Worm (Caenorhabditis elegans) whole organism, mixed stage, embryonic: ENCODE results near the gene sea-2.

Experiments used
- M03D4.4 ChIP-seq: sonication (generic microtip); optimal IDR thresholded peaks from 2 replicates; lab custom pipeline; 2017; ENCODE audit warnings: mild to moderate bottlenecking, missing genetic modification characterization, missing compliant biosample characterization
- bed-3 ChIP-seq: fragments of 200-800 bp; sonication (Bioruptor generic); optimal IDR thresholded peaks from 3 replicates; lab custom pipeline; 2018; ENCODE audit warnings: mild to moderate bottlenecking, missing genetic modification characterization, moderate library complexity, missing compliant biosample characterization
- ceh-39 ChIP-seq: fragments of 150-350 bp; optimal IDR thresholded peaks from 2 replicates; lab custom pipeline; 2014; ENCODE audit warnings: missing biosample characterization, missing genetic modification characterization
- ceh-43 ChIP-seq: fragments of 200-800 bp; sonication (Bioruptor generic); optimal IDR thresholded peaks from 2 replicates; lab custom pipeline; 2018; ENCODE audit warnings: mild to moderate bottlenecking, missing genetic modification characterization, moderate library complexity, missing compliant biosample characterization
- ceh-83 ChIP-seq: fragments of 200-800 bp; sonication (Bioruptor generic); optimal IDR thresholded peaks from 2 replicates; lab custom pipeline; 2018; ENCODE audit warnings: mild to moderate bottlenecking, missing genetic modification characterization, missing compliant biosample characterization
- ces-1 ChIP-seq: fragments of 150-350 bp; optimal IDR thresholded peaks from 2 replicates; lab custom pipeline; 2014; ENCODE audit warnings: missing biosample characterization, missing genetic modification reagents, missing genetic modification characterization
- cnd-1 ChIP-seq: fragments of 200-800 bp; sonication (Bioruptor generic); optimal IDR thresholded peaks from 2 replicates; lab custom pipeline; 2018; ENCODE audit warnings: mild to moderate bottlenecking, missing genetic modification characterization, missing compliant biosample characterization
- drap-1 ChIP-seq: fragments of 200-800 bp; sonication (Bioruptor generic); optimal IDR thresholded peaks from 3 replicates; lab custom pipeline; 2018; ENCODE audit warnings: mild to moderate bottlenecking, missing genetic modification characterization, missing compliant biosample characterization
- elt-1 ChIP-seq: sonication (generic microtip); optimal IDR thresholded peaks from 2 replicates; lab custom pipeline; 2017; ENCODE audit warnings: missing genetic modification characterization, mild to moderate bottlenecking, missing compliant biosample characterization, antibody characterized with exemption, moderate library complexity, borderline replicate concordance; ENCODE audit not compliant: insufficient read depth
- elt-3 ChIP-seq: fragments of 150-350 bp; optimal IDR thresholded peaks from 2 replicates; lab custom pipeline; 2014; ENCODE audit warnings: missing biosample characterization, missing genetic modification characterization
- flh-1 ChIP-seq: fragments of 200-800 bp; sonication (Bioruptor generic); optimal IDR thresholded peaks from 2 replicates; lab custom pipeline; 2018; ENCODE audit warnings: mild to moderate bottlenecking, missing genetic modification characterization, moderate library complexity, missing compliant biosample characterization
- ham-2 ChIP-seq: fragments of 200-800 bp; sonication (Bioruptor generic); optimal IDR thresholded peaks from 2 replicates; lab custom pipeline; 2018; ENCODE audit warnings: mild to moderate bottlenecking, missing genetic modification characterization, missing compliant biosample characterization
- hlh-1 ChIP-seq: fragments of 150-350 bp; optimal IDR thresholded peaks from 2 replicates; lab custom pipeline; 2014; ENCODE audit warnings: missing biosample characterization, missing genetic modification reagents, missing genetic modification characterization
- lin-13 ChIP-seq: fragments of 150-350 bp; optimal IDR thresholded peaks from 2 replicates; lab custom pipeline; 2014; ENCODE audit warnings: missing biosample characterization, missing genetic modification characterization
- lin-32 ChIP-seq: fragments of 200-800 bp; sonication (Bioruptor generic); optimal IDR thresholded peaks from 2 replicates; lab custom pipeline; 2018; ENCODE audit warnings: mild to moderate bottlenecking, missing genetic modification characterization, missing compliant biosample characterization
- mab-5 ChIP-seq: fragments of 150-350 bp; optimal IDR thresholded peaks from 2 replicates; lab custom pipeline; 2014; ENCODE audit warnings: missing biosample characterization, missing genetic modification characterization
- mep-1 ChIP-seq: fragments of 150-350 bp; optimal IDR thresholded peaks from 2 replicates; lab custom pipeline; 2017; ENCODE audit warnings: missing biosample characterization, missing genetic modification reagents, missing genetic modification characterization, inconsistent platforms
- nhr-12 ChIP-seq: fragments of 150-350 bp; optimal IDR thresholded peaks from 2 replicates; lab custom pipeline; 2014; ENCODE audit warnings: missing biosample characterization, missing genetic modification characterization
- nhr-2 ChIP-seq: fragments of 150-350 bp; optimal IDR thresholded peaks from 2 replicates; lab custom pipeline; 2014; ENCODE audit warnings: missing biosample characterization, missing genetic modification characterization
- nhr-237 ChIP-seq: fragments of 150-350 bp; optimal IDR thresholded peaks from 2 replicates; lab custom pipeline; 2014; ENCODE audit warnings: missing biosample characterization, missing genetic modification characterization
- nhr-28 ChIP-seq: fragments of 150-350 bp; optimal IDR thresholded peaks from 2 replicates; lab custom pipeline; 2014; ENCODE audit warnings: missing biosample characterization, missing genetic modification characterization
- nhr-76 ChIP-seq: sonication (generic microtip); optimal IDR thresholded peaks from 2 replicates; lab custom pipeline; 2017; ENCODE audit warnings: missing biosample characterization, missing genetic modification characterization
- pha-4 ChIP-seq: fragments of 150-350 bp; optimal IDR thresholded peaks from 2 replicates; lab custom pipeline; 2018; ENCODE audit warnings: missing biosample characterization, missing genetic modification reagents, missing genetic modification characterization
- sem-2 ChIP-seq: fragments of 200-800 bp; sonication (Bioruptor generic); optimal IDR thresholded peaks from 2 replicates; lab custom pipeline; 2018; ENCODE audit warnings: mild to moderate bottlenecking, missing genetic modification characterization, missing compliant biosample characterization
- snpc-4 ChIP-seq: fragments of 150-350 bp; optimal IDR thresholded peaks from 2 replicates; lab custom pipeline; 2014; ENCODE audit warnings: missing biosample characterization, missing genetic modification characterization
- sptf-1 ChIP-seq: sonication (generic microtip); optimal IDR thresholded peaks from 2 replicates; lab custom pipeline; 2017; ENCODE audit warnings: mild to moderate bottlenecking, missing genetic modification characterization, moderate library complexity, missing compliant biosample characterization
- tbx-8 ChIP-seq: fragments of 200-800 bp; sonication (Bioruptor generic); optimal IDR thresholded peaks from 2 replicates; lab custom pipeline; 2018; ENCODE audit warnings: mild to moderate bottlenecking, missing genetic modification characterization, moderate library complexity, missing compliant biosample characterization
- unc-120 ChIP-seq: sonication (generic microtip); optimal IDR thresholded peaks from 2 replicates; lab custom pipeline; 2017; ENCODE audit warnings: missing genetic modification characterization, missing compliant biosample characterization; ENCODE audit not compliant: poor library complexity, severe bottlenecking
- unc-39 ChIP-seq: fragments of 150-350 bp; optimal IDR thresholded peaks from 2 replicates; lab custom pipeline; 2014; ENCODE audit warnings: missing biosample characterization, missing genetic modification characterization
- unc-62 ChIP-seq: fragments of 150-350 bp; optimal IDR thresholded peaks from 2 replicates; lab custom pipeline; 2014; ENCODE audit warnings: missing biosample characterization, missing genetic modification reagents, missing genetic modification characterization
- ztf-11 ChIP-seq: fragments of 150-350 bp; optimal IDR thresholded peaks from 2 replicates; lab custom pipeline; 2014; ENCODE audit warnings: missing biosample characterization, missing genetic modification characterization

Gene sea-2

DNA sequence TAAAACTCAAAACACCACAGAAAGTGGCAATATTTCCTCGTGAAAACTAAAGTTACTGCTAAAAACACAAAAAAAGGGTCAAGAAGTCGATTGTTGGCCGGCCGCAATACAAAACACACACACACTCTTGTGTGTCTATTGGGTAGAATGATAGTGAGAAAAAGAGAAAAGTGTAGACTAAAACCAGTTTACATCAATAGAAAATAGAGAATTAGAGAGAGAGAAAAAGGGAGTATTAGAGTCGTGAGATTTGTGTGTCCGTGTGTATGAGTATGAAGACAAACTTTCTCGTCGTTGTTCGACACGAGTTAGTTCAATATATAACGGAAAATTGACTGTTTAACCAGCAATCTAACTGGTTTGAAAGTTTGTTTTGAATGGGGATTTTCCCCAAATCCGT is 20.7 kb upstream of the sea-2 start:
- TF ChIP-seq nhr-2 (tag; lab: Kevin White, UChicago) (no peak), hlh-1 (tag; lab: Kevin White, UChicago) (no peak), snpc-4 (tag; lab: Kevin White, UChicago) (no peak), nhr-28 (tag; lab: Kevin White, UChicago) (no peak), flh-1 (no peak), pha-4 (no peak), mab-5 (tag; lab: Kevin White, UChicago) (no peak), nhr-237 (tag; lab: Kevin White, UChicago) (no peak), ham-2 (GFP tag; lab: Kevin White, UChicago) (no peak), nhr-12 (tag; lab: Kevin White, UChicago) (no peak), tbx-8 (GFP tag; lab: Kevin White, UChicago) (no peak), ceh-39 (no peak), M03D4.4 (tag; lab: Kevin White, UChicago) (no peak)

DNA sequence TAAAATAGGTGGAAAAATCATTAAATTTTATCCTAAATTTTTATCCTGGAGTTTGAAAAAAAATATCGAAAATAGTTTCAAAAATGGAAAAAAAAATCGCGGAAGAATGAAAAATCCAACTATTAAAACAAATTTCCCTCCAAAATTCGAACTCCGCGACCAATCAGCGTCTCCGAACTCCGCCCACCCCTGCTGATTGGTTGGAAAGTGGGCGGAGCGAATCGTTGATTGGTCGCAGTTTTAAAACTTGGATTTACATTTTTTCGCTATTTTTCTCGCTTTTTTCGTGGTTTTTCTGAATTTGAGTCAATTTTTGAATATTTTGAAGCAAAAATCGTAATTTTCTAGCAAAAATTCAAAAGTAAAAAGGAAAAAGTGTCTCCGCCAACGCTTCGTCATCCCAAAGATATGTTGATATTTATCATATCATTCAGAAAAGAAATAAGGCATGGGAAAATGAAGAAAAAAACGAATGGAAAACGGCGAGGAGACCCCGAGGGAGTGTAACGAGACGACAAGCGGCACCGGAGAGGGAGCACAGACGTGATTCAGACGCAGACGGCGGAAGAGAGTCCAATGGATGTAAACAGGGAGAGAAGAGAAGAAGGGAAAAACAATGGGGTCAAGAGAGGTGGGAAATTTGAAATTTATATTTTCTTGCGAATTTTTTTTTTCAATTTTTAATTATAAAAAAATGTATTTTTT is 19.5 kb upstream of the sea-2 start:
- TF ChIP-seq nhr-237 (tag; lab: Kevin White, UChicago) (no peak), mep-1 (tag; lab: Kevin White, UChicago) (peak; percentile 2), unc-39 (tag; lab: Kevin White, UChicago) (no peak), drap-1 (GFP tag; lab: Kevin White, UChicago) (no peak), nhr-2 (tag; lab: Kevin White, UChicago) (no peak), pha-4 (peak; percentile 70), snpc-4 (tag; lab: Kevin White, UChicago) (no peak), hlh-1 (tag; lab: Kevin White, UChicago) (peak; percentile 58), unc-62 (GFP tag; lab: Kevin White, UChicago) (peak; percentile 36), lin-13 (tag; lab: Kevin White, UChicago) (peak; percentile 38), ztf-11 (tag; lab: Kevin White, UChicago) (no peak), sptf-1 (tag; lab: Kevin White, UChicago) (no peak)
- TF ChIP-seq, all 35 proteins: peak for 5

DNA sequence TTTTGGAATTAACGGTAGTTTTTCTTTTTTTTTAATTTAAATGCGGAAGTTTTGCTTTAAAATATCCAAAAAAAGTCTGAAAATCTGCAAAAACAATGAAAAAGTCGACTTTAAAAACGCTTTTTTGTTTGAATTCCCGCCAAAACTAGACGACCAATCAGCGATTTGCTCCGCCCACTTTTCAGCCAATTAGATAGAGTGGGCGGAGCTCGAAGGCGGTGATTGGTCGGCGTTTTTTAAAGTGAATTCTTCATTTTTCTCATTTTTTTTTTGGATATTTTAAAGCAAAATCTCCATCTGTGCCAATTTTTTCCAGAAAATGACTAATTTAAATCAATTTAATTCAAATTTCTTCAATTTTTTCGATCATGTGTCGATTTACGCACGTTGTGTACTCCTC is 18.9 kb upstream of the sea-2 start:
- no peak for TF ChIP-seq ces-1 (GFP tag; lab: Kevin White, UChicago)
- TF ChIP-seq flh-1: no peak
- TF ChIP-seq ceh-43 (GFP tag; lab: Kevin White, UChicago): no peak
- TF ChIP-seq lin-13 (tag; lab: Kevin White, UChicago): no peak
- TF ChIP-seq lin-32 (GFP tag; lab: Kevin White, UChicago): no peak

DNA sequence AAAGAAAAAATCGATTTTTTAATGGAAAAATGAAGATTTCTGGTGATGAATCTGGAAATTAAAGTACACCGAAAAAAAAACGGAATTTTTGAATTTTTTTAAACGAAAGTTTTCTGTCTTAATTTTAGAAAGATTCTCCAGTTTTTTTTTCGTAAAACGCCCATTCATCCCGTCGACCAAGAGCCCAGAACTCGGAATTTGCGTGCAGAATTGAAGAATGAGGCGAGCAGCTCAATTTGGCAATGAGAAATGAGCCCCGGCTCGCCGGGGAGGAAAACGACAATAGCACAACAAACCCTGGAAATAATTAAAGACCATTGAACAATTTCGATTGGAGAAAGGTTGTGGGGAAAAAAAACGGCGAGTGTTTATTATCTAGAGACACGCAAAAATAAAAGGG is 18.4 kb upstream of the sea-2 start:
- TF ChIP-seq nhr-76 (tag; lab: Kevin White, UChicago) (no peak), ztf-11 (tag; lab: Kevin White, UChicago) (no peak)

DNA sequence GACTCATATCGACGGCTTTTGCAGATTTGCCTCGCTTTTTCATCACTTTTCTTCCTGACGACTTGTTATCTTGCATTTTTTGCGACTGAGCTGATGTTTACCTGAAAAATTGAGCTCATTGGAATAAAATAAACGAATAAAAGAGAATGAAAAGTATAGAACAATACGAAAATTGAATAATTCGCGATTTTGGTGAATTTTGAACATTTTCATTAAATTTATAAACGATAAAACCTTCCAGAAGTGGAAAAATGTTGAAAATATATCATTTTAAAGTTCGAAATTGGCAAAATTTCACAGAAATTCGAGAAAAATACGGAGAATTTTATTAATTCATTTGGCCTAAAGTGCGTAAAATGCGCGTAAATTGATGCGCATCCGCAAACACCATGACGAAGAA is 16.5 kb upstream of the sea-2 start, which contains the start of gene Y14H12B.2:
Y14H12B.2 (minus strand) TSS at position 101 of the 400 bp plus-strand sequence.
- TF ChIP-seq sem-2 (GFP tag; lab: Kevin White, UChicago) (no peak), mep-1 (tag; lab: Kevin White, UChicago) (no peak), drap-1 (GFP tag; lab: Kevin White, UChicago) (no peak), tbx-8 (GFP tag; lab: Kevin White, UChicago) (no peak), elt-3 (tag; lab: Kevin White, UChicago) (no peak), unc-62 (GFP tag; lab: Kevin White, UChicago) (no peak), nhr-28 (tag; lab: Kevin White, UChicago) (no peak), ceh-39 (no peak), nhr-76 (tag; lab: Kevin White, UChicago) (no peak), ces-1 (GFP tag; lab: Kevin White, UChicago) (no peak), ceh-83 (GFP tag; lab: Kevin White, UChicago) (no peak), bed-3 (GFP tag; lab: Kevin White, UChicago) (no peak), cnd-1 (tag; lab: Kevin White, UChicago) (no peak), ceh-43 (GFP tag; lab: Kevin White, UChicago) (no peak), unc-120 (no peak), elt-1 (tag; lab: Kevin White, UChicago) (no peak), M03D4.4 (tag; lab: Kevin White, UChicago) (no peak)
